Fruit fly (Drosophila melanogaster): ENCODE data around the gene CG18628.

- TF ChIP-seq CG8159 (tag; optimal IDR thresholded peaks at IDR 0.05) (no peak), Pif1A (GFP tag; optimal IDR thresholded peaks at IDR 0.05) (no peak), CG4496 (GFP tag; IDR thresholded peaks at IDR 0.05) (no peak), CG32121 (GFP tag; IDR thresholded peaks at IDR 0.05) (no peak), CG10348 (GFP tag; IDR thresholded peaks at IDR 0.05) (no peak), EcR (GFP tag; optimal IDR thresholded peaks at IDR 0.05) (no peak), Snoo (tag; optimal IDR thresholded peaks at IDR 0.05) (no peak), gl (tag; optimal IDR thresholded peaks at IDR 0.05) (no peak)
Observed at dm6 chr3L:10643228-10643627, 3.7 kb downstream of the CG18628 start, which contains the start of gene CG14153.
